Worm (Caenorhabditis elegans) whole organism, L2 larva: Measurements from ENCODE around the gene ltah-1.2.
A peak's percentile ranks its signal among the peaks of the same experiment; 100 is the strongest.

Source experiments
- C34F6.9 ChIP-seq: fragments of 150-350 bp; optimal IDR thresholded peaks from 2 replicates; lab custom pipeline; 2014; ENCODE audit warnings: missing biosample characterization, missing genetic modification characterization
- F13H6.1 ChIP-seq: sonication (generic microtip); optimal IDR thresholded peaks from 2 replicates; lab custom pipeline; 2016; ENCODE audit warnings: missing genetic modification characterization, missing compliant biosample characterization
- R02D3.7 ChIP-seq: fragments of 150-350 bp; optimal IDR thresholded peaks from 2 replicates; lab custom pipeline; 2014; ENCODE audit warnings: missing biosample characterization, missing genetic modification characterization
- Y55F3AM.14 ChIP-seq: fragments of 200-800 bp; sonication (Bioruptor generic); optimal IDR thresholded peaks from 2 replicates; lab custom pipeline; 2018; ENCODE audit warnings: mild to moderate bottlenecking, missing genetic modification characterization, missing compliant biosample characterization
- ZK546.5 ChIP-seq: sonication (generic microtip); optimal IDR thresholded peaks from 2 replicates; lab custom pipeline; 2017; ENCODE audit warnings: missing biosample characterization, missing genetic modification characterization
- alr-1 ChIP-seq: fragments of 150-350 bp; optimal IDR thresholded peaks from 2 replicates; lab custom pipeline; 2014; ENCODE audit warnings: missing biosample characterization, missing genetic modification characterization
- aly-2 ChIP-seq: fragments of 150-350 bp; optimal IDR thresholded peaks from 2 replicates; lab custom pipeline; 2014; ENCODE audit warnings: missing biosample characterization, missing genetic modification characterization
- ama-1 ChIP-seq: fragments of 150-350 bp; optimal IDR thresholded peaks from 2 replicates; lab custom pipeline; 2018; ENCODE audit warnings: inconsistent platforms
- blmp-1 ChIP-seq: sonication (generic microtip); optimal IDR thresholded peaks from 2 replicates; lab custom pipeline; 2017; ENCODE audit warnings: missing genetic modification characterization, mild to moderate bottlenecking, missing compliant biosample characterization, antibody characterized with exemption, moderate library complexity; ENCODE audit not compliant: insufficient read depth
- crh-2 ChIP-seq: sonication (generic microtip); optimal IDR thresholded peaks from 2 replicates; lab custom pipeline; 2017; ENCODE audit warnings: missing biosample characterization, missing genetic modification characterization
- dmd-4 ChIP-seq: sonication (generic microtip); optimal IDR thresholded peaks from 2 replicates; lab custom pipeline; 2017; ENCODE audit warnings: missing biosample characterization, missing genetic modification characterization
- egl-27 ChIP-seq: sonication (generic microtip); optimal IDR thresholded peaks from 3 replicates; lab custom pipeline; 2017; ENCODE audit warnings: missing biosample characterization, missing genetic modification reagents, missing genetic modification characterization
- elt-1 ChIP-seq: fragments of 150-350 bp; optimal IDR thresholded peaks from 2 replicates; lab custom pipeline; 2014; ENCODE audit warnings: missing biosample characterization, missing genetic modification characterization
- fos-1 ChIP-seq: fragments of 150-350 bp; optimal IDR thresholded peaks from 2 replicates; lab custom pipeline; 2014; ENCODE audit warnings: missing biosample characterization, missing genetic modification characterization
- gmeb-1 ChIP-seq: fragments of 150-350 bp; optimal IDR thresholded peaks from 2 replicates; lab custom pipeline; 2014; ENCODE audit warnings: missing biosample characterization, missing genetic modification characterization
- lin-11 ChIP-seq: fragments of 150-350 bp; sonication (generic microtip); optimal IDR thresholded peaks from 2 replicates; lab custom pipeline; 2014; ENCODE audit warnings: missing biosample characterization, missing genetic modification characterization, inconsistent platforms, mixed read lengths
- lin-13 ChIP-seq: fragments of 150-350 bp; optimal IDR thresholded peaks from 2 replicates; lab custom pipeline; 2014; ENCODE audit warnings: missing biosample characterization, missing genetic modification reagents, missing genetic modification characterization
- lin-39 ChIP-seq: fragments of 150-350 bp; optimal IDR thresholded peaks from 2 replicates; lab custom pipeline; 2014; ENCODE audit warnings: missing biosample characterization, missing genetic modification reagents, missing genetic modification characterization
- lsy-2 ChIP-seq, 2 experiments: fragments of 150-350 bp in 1 of 2; sonication (generic microtip) in 1 of 2; optimal IDR thresholded peaks; 2 replicates each; lab custom pipeline; 2014 to 2017; ENCODE audit warnings: missing biosample characterization in 2 of 2, missing genetic modification characterization in 2 of 2
- mab-5 ChIP-seq: fragments of 150-350 bp; optimal IDR thresholded peaks from 2 replicates; lab custom pipeline; 2014; ENCODE audit warnings: missing biosample characterization, missing genetic modification characterization
- mbf-1 ChIP-seq: sonication (generic microtip); optimal IDR thresholded peaks from 2 replicates; lab custom pipeline; 2017; ENCODE audit warnings: missing biosample characterization, missing genetic modification characterization
- mdl-1 ChIP-seq, 2 experiments: fragments of 150-350 bp in 1 of 2; sonication (generic microtip) in 1 of 2; optimal IDR thresholded peaks; 2 replicates each; lab custom pipeline; 2017; ENCODE audit warnings: missing biosample characterization in 2 of 2, missing genetic modification characterization in 2 of 2
- nhr-11 ChIP-seq: fragments of 150-350 bp; optimal IDR thresholded peaks from 2 replicates; lab custom pipeline; 2014; ENCODE audit warnings: missing biosample characterization, missing genetic modification characterization
- nhr-12 ChIP-seq: fragments of 150-350 bp; optimal IDR thresholded peaks from 2 replicates; lab custom pipeline; 2014; ENCODE audit warnings: missing biosample characterization, missing genetic modification characterization
- nhr-129 ChIP-seq: fragments of 150-350 bp; optimal IDR thresholded peaks from 2 replicates; lab custom pipeline; 2014; ENCODE audit warnings: missing biosample characterization, missing genetic modification characterization
- nhr-21 ChIP-seq: fragments of 150-350 bp; optimal IDR thresholded peaks from 2 replicates; lab custom pipeline; 2014; ENCODE audit warnings: missing biosample characterization, missing genetic modification characterization
- nhr-23 ChIP-seq: fragments of 150-350 bp; optimal IDR thresholded peaks from 2 replicates; lab custom pipeline; 2014; ENCODE audit warnings: missing biosample characterization, missing genetic modification reagents, missing genetic modification characterization
- nhr-237 ChIP-seq: fragments of 150-350 bp; optimal IDR thresholded peaks from 2 replicates; lab custom pipeline; 2014; ENCODE audit warnings: missing biosample characterization, missing genetic modification characterization
- nhr-25 ChIP-seq: fragments of 150-350 bp; sonication (generic microtip); optimal IDR thresholded peaks from 3 replicates; lab custom pipeline; 2014; ENCODE audit warnings: missing biosample characterization, missing genetic modification characterization
- nhr-77 ChIP-seq: fragments of 150-350 bp; optimal IDR thresholded peaks from 2 replicates; lab custom pipeline; 2014; ENCODE audit warnings: missing biosample characterization, missing genetic modification characterization
- peb-1 ChIP-seq: fragments of 150-350 bp; optimal IDR thresholded peaks from 2 replicates; lab custom pipeline; 2014; ENCODE audit warnings: missing biosample characterization, missing genetic modification characterization
- sem-4 ChIP-seq: fragments of 150-350 bp; optimal IDR thresholded peaks from 2 replicates; lab custom pipeline; 2014; ENCODE audit warnings: missing biosample characterization, missing genetic modification reagents, missing genetic modification characterization
- skn-1 ChIP-seq: sonication (generic microtip); optimal IDR thresholded peaks from 2 replicates; lab custom pipeline; 2017; ENCODE audit warnings: missing biosample characterization, missing genetic modification characterization
- sma-3 ChIP-seq: sonication (generic microtip); optimal IDR thresholded peaks from 2 replicates; lab custom pipeline; 2016; ENCODE audit warnings: missing genetic modification reagents, missing genetic modification characterization, missing compliant biosample characterization
- sma-9 ChIP-seq, 2 experiments: fragments of 150-350 bp in 1 of 2; sonication (generic microtip) in 1 of 2; optimal IDR thresholded peaks; 2 replicates each; lab custom pipeline; 2014 to 2016; ENCODE audit warnings: missing genetic modification characterization in 2 of 2, mild to moderate bottlenecking in 1 of 2, missing biosample characterization in 1 of 2, missing compliant biosample characterization in 1 of 2, missing genetic modification reagents in 1 of 2, moderate library complexity in 1 of 2
- snpc-4 ChIP-seq: fragments of 150-350 bp; optimal IDR thresholded peaks from 2 replicates; lab custom pipeline; 2014; ENCODE audit warnings: missing biosample characterization, missing genetic modification characterization
- unc-39 ChIP-seq: fragments of 150-350 bp; optimal IDR thresholded peaks from 2 replicates; lab custom pipeline; 2014; ENCODE audit warnings: missing biosample characterization, missing genetic modification characterization
- unc-55 ChIP-seq: fragments of 150-350 bp; sonication (generic microtip); optimal IDR thresholded peaks from 3 replicates; lab custom pipeline; 2014; ENCODE audit warnings: missing biosample characterization, missing genetic modification reagents, missing genetic modification characterization
- zag-1 ChIP-seq: fragments of 150-350 bp; optimal IDR thresholded peaks from 2 replicates; lab custom pipeline; 2014; ENCODE audit warnings: missing biosample characterization, missing genetic modification characterization
- ztf-11 ChIP-seq: sonication (generic microtip); optimal IDR thresholded peaks from 2 replicates; lab custom pipeline; 2017; ENCODE audit warnings: missing biosample characterization, missing genetic modification characterization
- ztf-4 ChIP-seq: fragments of 150-350 bp; optimal IDR thresholded peaks from 2 replicates; lab custom pipeline; 2014; ENCODE audit warnings: missing biosample characterization, missing genetic modification characterization

Gene ltah-1.2

ce11 chrIV:3654214-3654613 lies 41.3 kb upstream of the ltah-1.2 start:
- TF ChIP-seq mab-5 (tag; lab: Kevin White, UChicago) (peak; percentile 38), egl-27 (peak; percentile 69), blmp-1 (peak; percentile 7), nhr-11 (tag; lab: Kevin White, UChicago) (no peak), lsy-2 (tag; optimal IDR thresholded peaks at IDR 0.05; lab: Kevin White, UChicago) (peak in 1 of 2 experiments; percentile 47), Y55F3AM.14 (peak; percentile 36), nhr-21 (peak; percentile 62), nhr-129 (tag; lab: Kevin White, UChicago) (peak; percentile 72), zag-1 (tag; lab: Kevin White, UChicago) (no peak), ztf-4 (no peak), snpc-4 (tag; lab: Kevin White, UChicago) (no peak), nhr-25 (tag; lab: Kevin White, UChicago) (peak; percentile 64), lin-11 (tag; lab: Kevin White, UChicago) (peak; percentile 3), sma-9 (GFP tag; optimal IDR thresholded peaks at IDR 0.05; lab: Kevin White, UChicago) (peak; percentile 99), sma-9 (tag; optimal IDR thresholded peaks at IDR 0.05; lab: Kevin White, UChicago) (no peak), mdl-1 (tag; optimal IDR thresholded peaks at IDR 0.05; lab: Kevin White, UChicago) (peak; percentile 48 to 71), nhr-77 (no peak), unc-39 (tag; lab: Kevin White, UChicago) (no peak), sem-4 (tag; lab: Kevin White, UChicago) (no peak), C34F6.9 (tag; lab: Kevin White, UChicago) (peak; percentile 16), fos-1 (peak; percentile 22), ama-1 (lab: Kevin White, UChicago) (no peak), gmeb-1 (tag; lab: Kevin White, UChicago) (peak; percentile 33), alr-1 (tag; lab: Kevin White, UChicago) (no peak), crh-2 (tag; lab: Kevin White, UChicago) (peak; percentile 14), ZK546.5 (tag; lab: Kevin White, UChicago) (no peak), F13H6.1 (tag; lab: Kevin White, UChicago) (peak; percentile 95), lin-13 (GFP tag; lab: Kevin White, UChicago) (no peak), sma-3 (peak; percentile 65)
- TF ChIP-seq, all 48 proteins: peak for 17

- TF ChIP-seq nhr-21 (peak; percentile 94), ztf-4 (no peak), sma-3 (peak; percentile 91), nhr-129 (tag; lab: Kevin White, UChicago) (peak; percentile 67), lin-39 (no peak), peb-1 (no peak), nhr-25 (tag; lab: Kevin White, UChicago) (peak; percentile 89), egl-27 (peak; percentile 32), blmp-1 (peak; percentile 38), zag-1 (tag; lab: Kevin White, UChicago) (no peak), nhr-12 (tag; lab: Kevin White, UChicago) (no peak), skn-1 (no peak), dmd-4 (tag; lab: Kevin White, UChicago) (no peak), gmeb-1 (tag; lab: Kevin White, UChicago) (peak; percentile 70), nhr-23 (tag; lab: Kevin White, UChicago) (no peak), fos-1 (peak; percentile 41), ztf-11 (tag; lab: Kevin White, UChicago) (no peak), mdl-1 (tag; optimal IDR thresholded peaks at IDR 0.05; lab: Kevin White, UChicago) (peak; percentile 6 to 65), F13H6.1 (tag; lab: Kevin White, UChicago) (peak; percentile 64), crh-2 (tag; lab: Kevin White, UChicago) (peak; percentile 64), nhr-237 (no peak), sma-9 (GFP tag; optimal IDR thresholded peaks at IDR 0.05; lab: Kevin White, UChicago) (peak; percentile 96), sma-9 (tag; optimal IDR thresholded peaks at IDR 0.05; lab: Kevin White, UChicago) (no peak), Y55F3AM.14 (peak; percentile 17), lsy-2 (tag; optimal IDR thresholded peaks at IDR 0.05; lab: Kevin White, UChicago) (peak in 1 of 2 experiments; percentile 84), alr-1 (tag; lab: Kevin White, UChicago) (no peak), sem-4 (tag; lab: Kevin White, UChicago) (no peak), R02D3.7 (tag; lab: Kevin White, UChicago) (no peak)
These were observed 40.5 kb upstream of the ltah-1.2 start for ce11 chrIV:3653420-3653823.

ce11 chrIV:3652784-3653383 lies 40.0 kb upstream of the ltah-1.2 start:
- TF ChIP-seq ztf-11 (tag; lab: Kevin White, UChicago) (no peak), dmd-4 (tag; lab: Kevin White, UChicago) (no peak), F13H6.1 (tag; lab: Kevin White, UChicago) (no peak), unc-55 (GFP tag; lab: Kevin White, UChicago) (no peak), crh-2 (tag; lab: Kevin White, UChicago) (no peak), aly-2 (tag; lab: Kevin White, UChicago) (no peak), alr-1 (tag; lab: Kevin White, UChicago) (no peak), mbf-1 (tag; lab: Kevin White, UChicago) (no peak), R02D3.7 (tag; lab: Kevin White, UChicago) (no peak), snpc-4 (tag; lab: Kevin White, UChicago) (no peak), elt-1 (no peak), nhr-77 (no peak), fos-1 (no peak), lin-11 (tag; lab: Kevin White, UChicago) (no peak)
